Worm (Caenorhabditis elegans) whole organism, L4 larva: ENCODE data around the gene acr-2.
A peak's percentile ranks its signal among the peaks of the same experiment; 100 is the strongest.

ENCODE experiments used
- ama-1 ChIP-seq: fragments of 150-350 bp; optimal IDR thresholded peaks from 2 replicates; lab custom pipeline; 2014; ENCODE audit warnings: inconsistent platforms, mixed read lengths
- mdl-1 ChIP-seq, 2 experiments: fragments of 150-350 bp in 1 of 2; sonication (generic microtip) in 1 of 2; optimal IDR thresholded peaks; 2 replicates each; lab custom pipeline; 2014 to 2017; ENCODE audit warnings: missing biosample characterization in 2 of 2, missing genetic modification characterization in 2 of 2
- snpc-4 ChIP-seq: fragments of 150-350 bp; optimal IDR thresholded peaks from 2 replicates; lab custom pipeline; 2014; ENCODE audit warnings: missing biosample characterization, missing genetic modification characterization

ce11 chrX:6744537-6744936 is 42.2 kb downstream of the acr-2 start:
- peak in 1 of 2 experiments; percentile 99 for TF ChIP-seq mdl-1 (tag; optimal IDR thresholded peaks at IDR 0.05; lab: Kevin White, UChicago)
- no peak for TF ChIP-seq snpc-4 (tag; lab: Kevin White, UChicago)
- TF ChIP-seq ama-1 (lab: Kevin White, UChicago), result no peak
